Fruit fly (Drosophila melanogaster) whole organism, embryonic: ENCODE measurements around the gene Teh1.

Experiments used
- Abd-B ChIP-seq: fragments of 200-800 bp; sonication (Bioruptor generic); optimal IDR thresholded peaks from 2 replicates; lab custom pipeline; 2018; ENCODE audit warnings: missing biosample characterization, mild to moderate bottlenecking, missing genetic modification characterization, moderate library complexity
- Ada2b ChIP-seq: fragments of 200-800 bp; sonication (Bioruptor generic); IDR thresholded peaks from 2 replicates; pipeline ENCODE4 v1.3.6; 2022; ENCODE audit warnings: missing biosample characterization, missing genetic modification characterization
- Blimp-1 ChIP-seq: fragments of 200-800 bp; sonication (Bioruptor generic); optimal IDR thresholded peaks from 3 replicates; lab custom pipeline; 2018; ENCODE audit warnings: missing biosample characterization, missing genetic modification characterization, mild to moderate bottlenecking, moderate library complexity, missing genetic modification reagents
- Bteb2 ChIP-seq: fragments of 200-800 bp; sonication (Bioruptor generic); optimal IDR thresholded peaks from 2 replicates; lab custom pipeline; 2016; ENCODE audit warnings: missing biosample characterization, missing genetic modification characterization
- CG10321 ChIP-seq: fragments of 200-800 bp; sonication (Bioruptor generic); IDR thresholded peaks from 2 replicates; pipeline ENCODE4 v1.3.6; 2022; ENCODE audit warnings: missing biosample characterization, missing genetic modification characterization
- CG11093 ChIP-seq: fragments of 200-800 bp; sonication (Bioruptor generic); IDR thresholded peaks from 3 replicates; pipeline ENCODE4 v1.3.6; 2022; ENCODE audit warnings: missing biosample characterization, missing genetic modification characterization
- CG11504 ChIP-seq: fragments of 200-800 bp; sonication (Bioruptor generic); optimal IDR thresholded peaks from 3 replicates; lab custom pipeline; 2019; ENCODE audit warnings: missing biosample characterization, mild to moderate bottlenecking, missing genetic modification characterization, moderate library complexity
- CG15514 ChIP-seq: fragments of 200-800 bp; sonication (Bioruptor generic); optimal IDR thresholded peaks from 3 replicates; lab custom pipeline; 2017; ENCODE audit warnings: missing biosample characterization, missing genetic modification characterization, mild to moderate bottlenecking, moderate library complexity, missing genetic modification reagents
- CG17186 ChIP-seq: fragments of 200-800 bp; sonication (Bioruptor generic); optimal IDR thresholded peaks from 3 replicates; lab custom pipeline; 2017; ENCODE audit warnings: missing biosample characterization, missing genetic modification reagents, missing genetic modification characterization
- CG18476 ChIP-seq: fragments of 200-800 bp; sonication (Bioruptor generic); optimal IDR thresholded peaks from 2 replicates; lab custom pipeline; 2016; ENCODE audit warnings: missing biosample characterization, mild to moderate bottlenecking, missing genetic modification characterization
- CG18599 ChIP-seq: fragments of 200-800 bp; sonication (Bioruptor generic); optimal IDR thresholded peaks from 3 replicates; lab custom pipeline; 2017; ENCODE audit warnings: missing biosample characterization, missing genetic modification characterization, mild to moderate bottlenecking, moderate library complexity, missing genetic modification reagents
- CG2202 ChIP-seq: fragments of 200-800 bp; sonication (Bioruptor generic); optimal IDR thresholded peaks from 2 replicates; lab custom pipeline; 2018; ENCODE audit warnings: missing biosample characterization, mild to moderate bottlenecking, missing genetic modification characterization
- CG2712 ChIP-seq: fragments of 200-800 bp; optimal IDR thresholded peaks from 3 replicates; lab custom pipeline; 2019; ENCODE audit warnings: missing biosample characterization, mild to moderate bottlenecking, missing genetic modification characterization, moderate library complexity
- CG3281 ChIP-seq: fragments of 200-800 bp; sonication (Bioruptor generic); optimal IDR thresholded peaks from 3 replicates; lab custom pipeline; 2017; ENCODE audit warnings: missing biosample characterization, mild to moderate bottlenecking, missing genetic modification characterization
- CG33213 ChIP-seq: fragments of 200-800 bp; sonication (Bioruptor generic); optimal IDR thresholded peaks from 3 replicates; lab custom pipeline; 2016; ENCODE audit warnings: missing biosample characterization, missing genetic modification characterization
- CG5245 ChIP-seq: fragments of 200-800 bp; sonication (Bioruptor generic); optimal IDR thresholded peaks from 3 replicates; lab custom pipeline; 2016; ENCODE audit warnings: missing biosample characterization, missing genetic modification characterization
- CG6175 ChIP-seq: fragments of 200-800 bp; sonication (Bioruptor generic); IDR thresholded peaks from 3 replicates; pipeline ENCODE4 v1.3.6; 2022; ENCODE audit warnings: missing biosample characterization, missing genetic modification characterization
- CG6854 ChIP-seq: fragments of 200-800 bp; sonication (Bioruptor generic); optimal IDR thresholded peaks from 3 replicates; lab custom pipeline; 2017; ENCODE audit warnings: missing biosample characterization, mild to moderate bottlenecking, missing genetic modification characterization
- CG9215 ChIP-seq: fragments of 200-800 bp; sonication (Bioruptor generic); IDR thresholded peaks from 2 replicates; pipeline ENCODE4 v1.3.6; 2022; ENCODE audit warnings: missing biosample characterization, missing genetic modification characterization
- CG9437 ChIP-seq: fragments of 200-800 bp; sonication (Bioruptor generic); optimal IDR thresholded peaks from 2 replicates; lab custom pipeline; 2018; ENCODE audit warnings: missing biosample characterization, mild to moderate bottlenecking, missing genetic modification characterization
- CG9727 ChIP-seq: fragments of 200-800 bp; sonication (Bioruptor generic); optimal IDR thresholded peaks from 3 replicates; lab custom pipeline; 2017; ENCODE audit warnings: missing biosample characterization, mild to moderate bottlenecking, missing genetic modification characterization
- Dfd ChIP-seq, 2 experiments: fragments of >200 bp; optimal IDR thresholded peaks; 2 replicates each; lab custom pipeline; 2017; ENCODE audit warnings: missing biosample characterization in 2 of 2, missing genetic modification characterization in 2 of 2
- Ets97D ChIP-seq: fragments of 200-800 bp; sonication (Bioruptor generic); optimal IDR thresholded peaks from 3 replicates; lab custom pipeline; 2016; ENCODE audit warnings: missing biosample characterization, missing genetic modification characterization
- Fer1 ChIP-seq: fragments of 200-800 bp; sonication (Bioruptor generic); optimal IDR thresholded peaks from 2 replicates; lab custom pipeline; 2017; ENCODE audit warnings: missing biosample characterization, mild to moderate bottlenecking, missing genetic modification characterization
- Gug ChIP-seq: fragments of 200-800 bp; sonication (Bioruptor generic); IDR thresholded peaks from 4 replicates; pipeline ENCODE4 v1.3.6; 2022; ENCODE audit warnings: missing biosample characterization, missing genetic modification characterization
- HmgD ChIP-seq: fragments of 200-800 bp; sonication (Bioruptor generic); optimal IDR thresholded peaks from 3 replicates; lab custom pipeline; 2016; ENCODE audit warnings: missing biosample characterization, missing genetic modification characterization
- Hr39 ChIP-seq: fragments of >200 bp; optimal IDR thresholded peaks from 2 replicates; lab custom pipeline; 2017
- Med ChIP-seq: fragments of 200-800 bp; sonication (Bioruptor generic); peaks from one replicate; lab custom pipeline; 2016; ENCODE audit warnings: missing biosample characterization, missing genetic modification characterization, mild to moderate bottlenecking, inconsistent platforms, moderate library complexity
- Meics ChIP-seq: fragments of 200-800 bp; sonication (Bioruptor generic); optimal IDR thresholded peaks from 2 replicates; lab custom pipeline; 2017; ENCODE audit warnings: missing biosample characterization, mild to moderate bottlenecking, missing genetic modification characterization
- Sox100B ChIP-seq: fragments of 200-800 bp; sonication (Bioruptor generic); optimal IDR thresholded peaks from 3 replicates; lab custom pipeline; 2018; ENCODE audit warnings: missing biosample characterization, mild to moderate bottlenecking, missing genetic modification characterization
- Sry-β ChIP-seq: fragments of 200-800 bp; sonication (Bioruptor generic); optimal IDR thresholded peaks from 2 replicates; lab custom pipeline; 2018; ENCODE audit warnings: missing biosample characterization, mild to moderate bottlenecking, missing genetic modification characterization, moderate library complexity
- bab2 ChIP-seq: fragments of 200-800 bp; sonication (Bioruptor generic); optimal IDR thresholded peaks from 2 replicates; lab custom pipeline; 2016; ENCODE audit warnings: missing biosample characterization, missing genetic modification characterization
- bsh ChIP-seq, 2 experiments: fragments of 200-800 bp; sonication (Bioruptor generic); optimal IDR thresholded peaks; 2 replicates each; lab custom pipeline; 2017 to 2018; ENCODE audit warnings: mild to moderate bottlenecking in 2 of 2, missing biosample characterization in 2 of 2, missing genetic modification characterization in 2 of 2, moderate library complexity in 1 of 2
- dimm ChIP-seq: fragments of 200-800 bp; sonication (Bioruptor generic); IDR thresholded peaks from 2 replicates; pipeline ENCODE4 v1.3.6; 2022; ENCODE audit warnings: missing biosample characterization, missing genetic modification characterization
- dmrt11E ChIP-seq: fragments of 200-800 bp; sonication (Bioruptor generic); optimal IDR thresholded peaks from 3 replicates; lab custom pipeline; 2018; ENCODE audit warnings: missing biosample characterization, mild to moderate bottlenecking, missing genetic modification characterization, moderate library complexity
- dysf ChIP-seq: fragments of 200-800 bp; sonication (Bioruptor generic); IDR thresholded peaks from 3 replicates; pipeline ENCODE4 v1.3.6; 2022; ENCODE audit warnings: missing biosample characterization, missing genetic modification characterization
- fd102C ChIP-seq: fragments of 200-800 bp; sonication (Bioruptor generic); optimal IDR thresholded peaks from 2 replicates; lab custom pipeline; 2018; ENCODE audit warnings: missing biosample characterization, mild to moderate bottlenecking, missing genetic modification characterization, moderate library complexity
- ftz-f1 ChIP-seq: fragments of 200-800 bp; sonication (Bioruptor generic); optimal IDR thresholded peaks from 2 replicates; lab custom pipeline; 2016; ENCODE audit warnings: missing biosample characterization, missing genetic modification characterization
- gem ChIP-seq: fragments of 200-800 bp; sonication (Bioruptor generic); optimal IDR thresholded peaks from 2 replicates; lab custom pipeline; 2019; ENCODE audit warnings: missing biosample characterization, mild to moderate bottlenecking, missing genetic modification characterization, moderate library complexity
- hkb ChIP-seq, 2 experiments: fragments of 200-800 bp in 1 of 2; fragments of >200 bp in 1 of 2; sonication (Bioruptor generic) in 1 of 2; IDR thresholded peaks in 1 of 2; optimal IDR thresholded peaks in 1 of 2; 2 replicates each; pipeline versions ENCODE4 v1.3.6 to Lab custom; 2017 to 2022; ENCODE audit warnings: missing biosample characterization in 1 of 2, missing genetic modification characterization in 1 of 2
- insv ChIP-seq, 2 experiments: fragments of 200-800 bp; sonication (Bioruptor generic); optimal IDR thresholded peaks; 3 replicates each; lab custom pipeline; 2016 to 2018; ENCODE audit warnings: missing biosample characterization in 2 of 2, missing genetic modification characterization in 2 of 2
- kah ChIP-seq: fragments of 200-800 bp; sonication (Bioruptor generic); optimal IDR thresholded peaks from 2 replicates; lab custom pipeline; 2018; ENCODE audit warnings: missing biosample characterization, mild to moderate bottlenecking, missing genetic modification characterization
- lab ChIP-seq: fragments of 200-800 bp; sonication (Bioruptor generic); optimal IDR thresholded peaks from 3 replicates; lab custom pipeline; 2017; ENCODE audit warnings: missing biosample characterization, missing genetic modification characterization, mild to moderate bottlenecking, moderate library complexity, missing genetic modification reagents
- lmd ChIP-seq: fragments of 200-800 bp; sonication (Bioruptor generic); IDR thresholded peaks from 2 replicates; pipeline ENCODE4 v1.3.6; 2022; ENCODE audit warnings: missing biosample characterization, missing genetic modification characterization
- maf-S ChIP-seq: fragments of 200-800 bp; sonication (Bioruptor generic); optimal IDR thresholded peaks from 2 replicates; lab custom pipeline; 2016; ENCODE audit warnings: missing biosample characterization, missing genetic modification characterization
- pum ChIP-seq: fragments of 200-800 bp; sonication (Bioruptor generic); optimal IDR thresholded peaks from 2 replicates; lab custom pipeline; 2016; ENCODE audit warnings: missing biosample characterization, missing genetic modification characterization
- pzg ChIP-seq: fragments of 200-800 bp; sonication (Bioruptor generic); optimal IDR thresholded peaks from 3 replicates; lab custom pipeline; 2018; ENCODE audit warnings: missing biosample characterization, mild to moderate bottlenecking, missing genetic modification characterization, moderate library complexity
- sens ChIP-seq: fragments of 200-800 bp; sonication (Bioruptor generic); peaks from one replicate; lab custom pipeline; 2016; ENCODE audit warnings: missing biosample characterization, missing genetic modification characterization
- sima ChIP-seq: fragments of 200-800 bp; sonication (Bioruptor generic); optimal IDR thresholded peaks from 2 replicates; lab custom pipeline; 2016; ENCODE audit warnings: missing biosample characterization, missing genetic modification characterization
- stwl ChIP-seq: fragments of 200-800 bp; sonication (Bioruptor generic); optimal IDR thresholded peaks from 3 replicates; lab custom pipeline; 2018; ENCODE audit warnings: missing biosample characterization, mild to moderate bottlenecking, missing genetic modification characterization, moderate library complexity
- unpg ChIP-seq: fragments of 200-800 bp; sonication (Bioruptor generic); optimal IDR thresholded peaks from 3 replicates; lab custom pipeline; 2018; ENCODE audit warnings: missing biosample characterization, mild to moderate bottlenecking, missing genetic modification characterization, moderate library complexity

The Teh1 gene

DNA sequence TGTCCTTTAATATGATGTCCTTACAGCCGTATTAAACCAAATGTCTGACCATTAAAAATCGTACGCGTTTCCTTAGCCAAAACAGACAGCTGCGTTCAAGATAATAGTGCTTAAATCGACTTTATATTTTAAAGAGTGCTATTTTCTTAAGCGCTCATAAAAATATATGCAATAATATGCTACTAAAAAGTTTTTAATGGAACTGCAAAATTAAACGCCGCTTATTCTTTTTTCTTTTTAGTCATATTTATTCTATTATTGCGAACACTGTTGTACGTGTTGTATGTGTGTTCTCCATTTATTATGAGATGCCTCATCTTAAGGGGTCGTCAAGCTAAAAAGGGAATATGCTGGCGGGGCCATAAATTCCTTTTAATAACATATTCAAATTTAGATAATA, 7.4 kb downstream of the Teh1 start:
- no peak for TF ChIP-seq CG9215 (GFP tag; lab: Robert Waterston, UW)
- TF ChIP-seq Ets97D (GFP tag; lab: Kevin White, UChicago): no peak
- peak; percentile 9 for TF ChIP-seq Meics (GFP tag; lab: Kevin White, UChicago)
- no peak for TF ChIP-seq Hr39 (lab: Kevin White, UChicago)
- TF ChIP-seq bab2: no peak
- peak; percentile 21 for TF ChIP-seq gem
- TF ChIP-seq Ada2b (GFP tag; lab: Robert Waterston, UW): peak; percentile 15; the same call in 1 of the 2 replicates
- peak; percentile 62 for TF ChIP-seq sens (GFP tag; lab: Kevin White, UChicago)
- TF ChIP-seq CG10321 (GFP tag; lab: Robert Waterston, UW): no peak
- TF ChIP-seq CG11504 (tag; lab: Kevin White, UChicago): peak; percentile 48
- no peak for TF ChIP-seq dmrt11E (tag; lab: Kevin White, UChicago)
- no peak for TF ChIP-seq CG2202
- TF ChIP-seq Sox100B: no peak
- no peak for TF ChIP-seq HmgD (GFP tag; lab: Kevin White, UChicago)
- TF ChIP-seq Med (GFP tag; lab: Kevin White, UChicago): peak; percentile 50
- TF ChIP-seq CG9437 (GFP tag; lab: Kevin White, UChicago): no peak
- TF ChIP-seq Sry-β (GFP tag; lab: Kevin White, UChicago): no peak
- TF ChIP-seq Bteb2 (GFP tag; lab: Kevin White, UChicago): no peak
- no peak for TF ChIP-seq CG33213 (GFP tag; lab: Kevin White, UChicago)
- no peak for TF ChIP-seq fd102C (GFP tag; lab: Kevin White, UChicago)
- TF ChIP-seq Abd-B (GFP tag; lab: Kevin White, UChicago): no peak
- no peak for TF ChIP-seq Gug (GFP tag; lab: Robert Waterston, UW)
- TF ChIP-seq CG2712: peak; percentile 1
- TF ChIP-seq Fer1 (GFP tag; lab: Kevin White, UChicago): peak; percentile 41
- no peak for TF ChIP-seq bsh (GFP tag; optimal IDR thresholded peaks at IDR 0.05; lab: Kevin White, UChicago)
- no peak for TF ChIP-seq CG11093
- TF ChIP-seq CG18476: no peak
- peak; percentile 12 for TF ChIP-seq CG18599 (GFP tag; lab: Kevin White, UChicago)
- TF ChIP-seq Blimp-1 (GFP tag; lab: Kevin White, UChicago): peak; percentile 31
- no peak for TF ChIP-seq pum (GFP tag; lab: Kevin White, UChicago)
- TF ChIP-seq CG6854 (GFP tag; lab: Kevin White, UChicago): no peak
- no peak for TF ChIP-seq unpg (GFP tag; lab: Kevin White, UChicago)
- no peak for TF ChIP-seq lmd (GFP tag; lab: Robert Waterston, UW)
- no peak for TF ChIP-seq insv (GFP tag; optimal IDR thresholded peaks at IDR 0.05; lab: Kevin White, UChicago)
- TF ChIP-seq CG17186 (GFP tag; lab: Kevin White, UChicago): no peak
- TF ChIP-seq CG3281: peak; percentile 26
- no peak for TF ChIP-seq ftz-f1
- TF ChIP-seq CG5245 (GFP tag; lab: Kevin White, UChicago): no peak
- no peak for TF ChIP-seq sima (GFP tag; lab: Kevin White, UChicago)
- no peak for TF ChIP-seq CG15514
- TF ChIP-seq Dfd (GFP tag; optimal IDR thresholded peaks at IDR 0.05; lab: Kevin White, UChicago): no peak
- no peak for TF ChIP-seq CG6175
- no peak for TF ChIP-seq maf-S (GFP tag; lab: Kevin White, UChicago)
- TF ChIP-seq dysf: no peak
- no peak for TF ChIP-seq CG9727 (GFP tag; lab: Kevin White, UChicago)
- TF ChIP-seq dimm (GFP tag; lab: Robert Waterston, UW): no peak
- TF ChIP-seq kah (GFP tag; lab: Kevin White, UChicago): no peak
- no peak for TF ChIP-seq pzg
- peak; percentile 51 for TF ChIP-seq lab (GFP tag; lab: Kevin White, UChicago)
- no peak for TF ChIP-seq hkb (optimal IDR thresholded peaks at IDR 0.05; lab: Kevin White, UChicago)
- TF ChIP-seq hkb (GFP tag; IDR thresholded peaks at IDR 0.05; lab: Robert Waterston, UW): peak; percentile 43; the same call in 1 of the 2 replicates
- no peak for TF ChIP-seq stwl (tag; lab: Kevin White, UChicago)
